Fruit fly (Drosophila melanogaster): ENCODE measurements around the gene Gr89a.

Gene Gr89a

DNA sequence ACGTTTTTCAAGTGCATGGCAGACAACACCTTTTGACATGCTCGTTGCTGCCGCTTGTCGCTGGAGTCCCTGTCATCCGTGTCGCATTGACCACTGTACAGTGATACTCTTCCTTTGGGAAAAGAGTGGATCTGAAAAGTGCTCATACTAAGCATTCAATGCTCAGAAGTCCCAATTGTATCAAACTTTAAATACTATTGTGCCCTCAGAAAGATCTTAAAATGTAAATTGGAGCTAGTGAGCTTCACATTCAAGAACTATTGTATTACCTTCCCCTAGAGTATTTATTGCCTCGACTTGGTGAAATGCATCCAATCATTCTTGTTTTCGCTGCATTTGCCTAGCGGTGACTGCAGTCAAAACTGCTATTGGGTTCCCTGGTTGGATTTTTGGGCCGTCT, 24.6 kb upstream of the Gr89a start (continued):
- TF ChIP-seq esn (GFP tag; optimal IDR thresholded peaks at IDR 0.05) (no peak), Hr4 (GFP tag; optimal IDR thresholded peaks at IDR 0.05) (peak; percentile 62), CG31627 (GFP tag; optimal IDR thresholded peaks at IDR 0.05) (no peak), Smox (GFP tag; optimal IDR thresholded peaks at IDR 0.05) (no peak), CG6163 (GFP tag; IDR thresholded peaks at IDR 0.05) (peak; percentile 67; the same call in 2 of the 3 replicates), eg (GFP tag; IDR thresholded peaks at IDR 0.05) (no peak; the same call in 1 of the 3 replicates), svp (GFP tag) (peak; percentile 77), Eip93F (GFP tag; optimal IDR thresholded peaks at IDR 0.05) (no peak), ss (GFP tag; optimal IDR thresholded peaks at IDR 0.05) (peak in 1 of 2 experiments; percentile 3), CG3919 (GFP tag; optimal IDR thresholded peaks at IDR 0.05) (peak; percentile 25), CG6808 (GFP tag; optimal IDR thresholded peaks at IDR 0.05) (no peak), CG10669 (GFP tag; optimal IDR thresholded peaks at IDR 0.05) (peak; percentile 28)

dm6 chr3R:16518150-16518662, 19.4 kb upstream of the Gr89a start:
- TF ChIP-seq CG34406 (GFP tag; optimal IDR thresholded peaks at IDR 0.05): no peak
- TF ChIP-seq svp (GFP tag): peak; percentile 55

dm6 chr3R:16510128-16510527, 11.4 kb upstream of the Gr89a start:
- TF ChIP-seq svp (GFP tag) (peak; percentile 51), Met (GFP tag; optimal IDR thresholded peaks at IDR 0.05) (peak; percentile 42), Eip78C (GFP tag) (peak; percentile 42), Hr38 (GFP tag; optimal IDR thresholded peaks at IDR 0.05) (no peak), CG6854 (GFP tag; optimal IDR thresholded peaks at IDR 0.05) (no peak), esn (GFP tag; optimal IDR thresholded peaks at IDR 0.05) (peak; percentile 1), spab (GFP tag; optimal IDR thresholded peaks at IDR 0.05) (no peak)

dm6 chr3R:16507706-16508105, 8.9 kb upstream of the Gr89a start:
- TF ChIP-seq ss (GFP tag; optimal IDR thresholded peaks at IDR 0.05): peak in 1 of 2 experiments; percentile 91
- TF ChIP-seq CG11294 (GFP tag; IDR thresholded peaks at IDR 0.05): no peak
- TF ChIP-seq svp (GFP tag): peak; percentile 62

DNA sequence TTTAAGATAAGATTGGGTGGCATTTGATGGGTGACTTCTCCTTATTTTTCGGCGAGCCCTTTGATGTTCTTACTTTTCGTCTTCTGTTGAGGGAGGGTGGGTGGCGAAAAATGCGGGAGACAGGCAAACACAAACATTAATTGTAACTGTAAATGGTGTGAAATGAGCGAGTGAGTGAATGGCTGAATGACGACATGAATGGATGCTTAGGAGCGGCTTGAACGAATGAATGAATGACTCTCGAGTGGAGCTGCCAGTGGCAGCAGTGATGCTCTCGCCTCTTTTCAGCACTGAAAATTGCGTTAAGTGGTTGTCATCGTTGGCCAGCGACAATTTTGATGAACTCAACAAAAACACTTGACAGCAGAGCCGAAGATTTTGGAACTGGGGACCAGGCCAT, 5.8 kb upstream of the Gr89a start:
- no peak for TF ChIP-seq Eip75B (GFP tag; optimal IDR thresholded peaks at IDR 0.05)
- TF ChIP-seq topi (GFP tag; optimal IDR thresholded peaks at IDR 0.05): no peak
- no peak for TF ChIP-seq CG10669 (GFP tag; optimal IDR thresholded peaks at IDR 0.05)
- TF ChIP-seq Sox15 (GFP tag; optimal IDR thresholded peaks at IDR 0.05): no peak
- no peak for TF ChIP-seq Lpt (GFP tag; optimal IDR thresholded peaks at IDR 0.05)
- no peak for TF ChIP-seq svp (GFP tag)
- no peak for TF ChIP-seq CG10631 (GFP tag; optimal IDR thresholded peaks at IDR 0.05)

dm6 chr3R:16502595-16503305, 4.0 kb upstream of the Gr89a start, which contains the start of gene CG42342:
CG42342 (plus strand) TSS chr3R:16502770.
- TF ChIP-seq Eip78C (GFP tag) (peak; percentile 65), CG6854 (GFP tag; optimal IDR thresholded peaks at IDR 0.05) (peak; percentile 4), ss (GFP tag; optimal IDR thresholded peaks at IDR 0.05) (peak in 1 of 2 experiments; percentile 4), CG11294 (GFP tag; IDR thresholded peaks at IDR 0.05) (no peak), svp (GFP tag) (peak; percentile 2), topi (GFP tag; optimal IDR thresholded peaks at IDR 0.05) (no peak)

dm6 chr3R:16500919-16501851, 2.4 kb upstream of the Gr89a start, which contains the start of gene Decay:
Decay (minus strand) TSS chr3R:16501050.
- TF ChIP-seq CG3919 (GFP tag; optimal IDR thresholded peaks at IDR 0.05) (peak; percentile 63), achi (GFP tag; optimal IDR thresholded peaks at IDR 0.05) (peak; percentile 46), Eip78C (GFP tag) (peak; percentile 87), CG6854 (GFP tag; optimal IDR thresholded peaks at IDR 0.05) (peak; percentile 5), CG32006 (GFP tag; optimal IDR thresholded peaks at IDR 0.05) (peak; percentile 37), Sox14 (GFP tag; optimal IDR thresholded peaks at IDR 0.05) (peak; percentile 50), CG31627 (GFP tag; optimal IDR thresholded peaks at IDR 0.05) (peak; percentile 64), acj6 (GFP tag; optimal IDR thresholded peaks at IDR 0.05) (peak; percentile 54), Eip75B (GFP tag; optimal IDR thresholded peaks at IDR 0.05) (peak; percentile 39), CG1621 (tag; optimal IDR thresholded peaks at IDR 0.05) (no peak), OdsH (GFP tag; optimal IDR thresholded peaks at IDR 0.05) (peak; percentile 52), CG7368 (GFP tag; optimal IDR thresholded peaks at IDR 0.05) (peak; percentile 26), CG10631 (GFP tag; optimal IDR thresholded peaks at IDR 0.05) (peak; percentile 26), CG34406 (GFP tag; optimal IDR thresholded peaks at IDR 0.05) (peak; percentile 24), net (GFP tag; optimal IDR thresholded peaks at IDR 0.05) (peak; percentile 7), Hr4 (GFP tag; optimal IDR thresholded peaks at IDR 0.05) (peak; percentile 61), dac (GFP tag; optimal IDR thresholded peaks at IDR 0.05) (no peak), Blimp-1 (GFP tag; optimal IDR thresholded peaks at IDR 0.05) (peak; percentile 3)
